ENCODE assay signal across 3 fruit fly cellular contexts in genomic region chr3L:21176276-21176934, dm6.
TF ChIP-seq lines count a peak whose summit lies in the region.

No protein-coding gene starts in this region.

- no peak for TF ChIP-seq CTCF in whole organism, embryonic (GFP tag; optimal IDR thresholded peaks at IDR 0.05; lab: Kevin White, UChicago)

TF ChIP-seq in whole organism, embryonic, 481 proteins besides CTCF, POLR2A, EP300 and RAD21 (continues in another document):
- TF ChIP-seq exex (tag; optimal IDR thresholded peaks at IDR 0.05; lab: Kevin White, UChicago) (peak; percentile 49), hbn (GFP tag; IDR thresholded peaks at IDR 0.05; lab: Robert Waterston, UW; ENCODE audit: partially characterized antibody) (0 out of 2 replicates have a peak, but pooled peaks have one; percentile 15), chm (GFP tag; IDR thresholded peaks at IDR 0.05; lab: Robert Waterston, UW) (peak; percentile 52; the same call in 1 of the 2 replicates), CG17802 (tag; optimal IDR thresholded peaks at IDR 0.05; lab: Kevin White, UChicago) (no peak), jigr1 (GFP tag; IDR thresholded peaks at IDR 0.05; lab: Robert Waterston, UW) (no peak), chinmo (GFP tag; IDR thresholded peaks at IDR 0.05; lab: Robert Waterston, UW; ENCODE audit: partially characterized antibody) (0 out of 4 replicates have a peak, but pooled peaks have one; percentile 48), CG34376 (GFP tag; optimal IDR thresholded peaks at IDR 0.05; lab: Kevin White, UChicago) (peak; percentile 21), HLH4C (GFP tag; IDR thresholded peaks at IDR 0.05; lab: Robert Waterston, UW; ENCODE audit: partially characterized antibody) (no peak), CG34224 (GFP tag; IDR thresholded peaks at IDR 0.05; lab: Robert Waterston, UW; ENCODE audit: partially characterized antibody) (0 out of 3 replicates have a peak, but pooled peaks have one; percentile 46), mld (GFP tag; IDR thresholded peaks at IDR 0.05; lab: Robert Waterston, UW; ENCODE audit: partially characterized antibody) (no peak), cg (GFP tag; optimal IDR thresholded peaks at IDR 0.05; lab: Kevin White, UChicago) (peak; percentile 48), al (GFP tag; IDR thresholded peaks at IDR 0.05; lab: Robert Waterston, UW) (no peak), nerfin-2 (GFP tag; IDR thresholded peaks at IDR 0.05; lab: Robert Waterston, UW; ENCODE audit: partially characterized antibody) (no peak), ap (GFP tag; IDR thresholded peaks at IDR 0.05; lab: Robert Waterston, UW) (no peak), CG10274 (GFP tag; optimal IDR thresholded peaks at IDR 0.05; lab: Kevin White, UChicago) (no peak), CG8944 (GFP tag; optimal IDR thresholded peaks at IDR 0.05; lab: Kevin White, UChicago) (no peak), Trl (optimal IDR thresholded peaks at IDR 0.05; lab: Kevin White, UChicago) (peak in 1 of 2 experiments; percentile 52), Trl (GFP tag; optimal IDR thresholded peaks at IDR 0.05; lab: Kevin White, UChicago) (no peak), bigmax (GFP tag; optimal IDR thresholded peaks at IDR 0.05; lab: Kevin White, UChicago) (peak; percentile 82), CG2678 (tag; optimal IDR thresholded peaks at IDR 0.05; lab: Kevin White, UChicago) (no peak), CG13123 (GFP tag; optimal IDR thresholded peaks at IDR 0.05; lab: Kevin White, UChicago) (no peak), Hmr (GFP tag; optimal IDR thresholded peaks at IDR 0.05; lab: Kevin White, UChicago) (no peak), tap (tag; optimal IDR thresholded peaks at IDR 0.05; lab: Kevin White, UChicago) (no peak), CG34422 (GFP tag; IDR thresholded peaks at IDR 0.05; lab: Robert Waterston, UW) (peak; percentile 13; the same call in 1 of the 3 replicates), sug (tag; optimal IDR thresholded peaks at IDR 0.05; lab: Kevin White, UChicago) (peak; percentile 45), ftz-f1 (GFP tag; optimal IDR thresholded peaks at IDR 0.05; lab: Kevin White, UChicago) (peak; percentile 24), CG42726 (GFP tag; IDR thresholded peaks at IDR 0.05; lab: Robert Waterston, UW; ENCODE audit: partially characterized antibody) (no peak), mirr (GFP tag; optimal IDR thresholded peaks at IDR 0.05; lab: Kevin White, UChicago) (peak; percentile 21)

TF ChIP-seq in whole organism, prepupa, 60 proteins besides CTCF, POLR2A, EP300 and RAD21:
- TF ChIP-seq CG6808 (GFP tag; optimal IDR thresholded peaks at IDR 0.05; lab: Kevin White, UChicago) = peak; percentile 1
- TF ChIP-seq dac (GFP tag; optimal IDR thresholded peaks at IDR 0.05; lab: Kevin White, UChicago) = no peak
- no peak for TF ChIP-seq Hr4 (GFP tag; optimal IDR thresholded peaks at IDR 0.05; lab: Kevin White, UChicago)
- TF ChIP-seq ss (GFP tag; optimal IDR thresholded peaks at IDR 0.05; lab: Kevin White, UChicago) = peak in 1 of 2 experiments; percentile 1
- no peak for TF ChIP-seq spab (GFP tag; optimal IDR thresholded peaks at IDR 0.05; lab: Kevin White, UChicago)

TF ChIP-seq in whole organism, pupa, 21 proteins besides CTCF, POLR2A, EP300 and RAD21:
- TF ChIP-seq fd96Ca (GFP tag; IDR thresholded peaks at IDR 0.05; lab: Robert Waterston, UW) (0 out of 3 replicates have a peak, but pooled peaks have one; percentile 5), gl (tag; optimal IDR thresholded peaks at IDR 0.05; lab: Kevin White, UChicago) (no peak)
